Fruit fly (Drosophila melanogaster): ENCODE results near the gene CG14210.

The CG14210 gene

DNA sequence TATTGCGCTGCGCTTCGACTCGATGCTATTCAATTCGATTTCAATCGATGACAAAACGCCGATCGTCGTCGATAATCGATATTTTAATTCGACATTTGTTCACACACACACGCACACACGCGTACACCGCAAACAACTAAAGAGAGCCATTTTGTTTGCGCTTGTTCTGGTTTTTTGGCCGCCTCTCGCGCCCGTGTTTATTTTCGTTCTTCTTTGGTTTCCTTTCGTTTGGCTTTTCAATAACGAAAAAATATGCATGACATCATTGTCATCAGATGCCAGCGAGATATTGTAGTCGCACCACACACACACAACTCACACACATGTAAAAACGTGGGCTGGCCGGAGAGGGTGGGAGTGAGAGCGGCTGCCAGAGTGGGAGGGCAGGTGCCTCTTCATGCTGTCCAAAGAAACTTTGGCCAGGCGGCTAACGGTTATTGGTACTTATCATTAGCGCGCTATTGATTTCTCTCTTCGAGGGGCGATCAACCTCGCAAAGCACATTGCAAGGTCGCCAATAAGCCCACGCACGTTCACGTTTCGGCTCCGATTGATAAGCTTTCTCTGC, 7.9 kb upstream of the CG14210 start (continued):
- no peak for TF ChIP-seq CG7839 (tag; optimal IDR thresholded peaks at IDR 0.05)
- TF ChIP-seq HLHmδ (GFP tag; optimal IDR thresholded peaks at IDR 0.05), result no peak
- no peak for TF ChIP-seq unpg (GFP tag; optimal IDR thresholded peaks at IDR 0.05)
- TF ChIP-seq dmrt99B (tag; optimal IDR thresholded peaks at IDR 0.05), result no peak
- TF ChIP-seq Poxn (GFP tag; IDR thresholded peaks at IDR 0.05), result no peak
- no peak for TF ChIP-seq Ets97D (GFP tag; optimal IDR thresholded peaks at IDR 0.05)
- TF ChIP-seq stwl (tag; optimal IDR thresholded peaks at IDR 0.05), result peak; percentile 60
- no peak for TF ChIP-seq CG13424 (tag; optimal IDR thresholded peaks at IDR 0.05)
- TF ChIP-seq CrebB (tag; optimal IDR thresholded peaks at IDR 0.05), result peak; percentile 15
- no peak for TF ChIP-seq vvl (GFP tag; IDR thresholded peaks at IDR 0.05)
- TF ChIP-seq mld (GFP tag; IDR thresholded peaks at IDR 0.05; ENCODE audit: partially characterized antibody), result no peak
- peak; percentile 56; the same call in 1 of the 3 replicates for TF ChIP-seq CG14860 (GFP tag; IDR thresholded peaks at IDR 0.05; ENCODE audit: partially characterized antibody)
- peak; percentile 21 for TF ChIP-seq CG8924 (tag; optimal IDR thresholded peaks at IDR 0.05)
- no peak for TF ChIP-seq her (GFP tag; optimal IDR thresholded peaks at IDR 0.05)
- TF ChIP-seq Ssrp (tag; optimal IDR thresholded peaks at IDR 0.05), result no peak
- no peak for TF ChIP-seq disco-r (GFP tag; optimal IDR thresholded peaks at IDR 0.05)
- TF ChIP-seq Myb (GFP tag; optimal IDR thresholded peaks at IDR 0.05), result no peak
- TF ChIP-seq Ptx1 (GFP tag; IDR thresholded peaks at IDR 0.05), result no peak
- no peak for TF ChIP-seq chn (GFP tag; optimal IDR thresholded peaks at IDR 0.05)
- TF ChIP-seq Six4 (GFP tag; optimal IDR thresholded peaks at IDR 0.05), result no peak
- peak; percentile 93 for TF ChIP-seq cwo (GFP tag; optimal IDR thresholded peaks at IDR 0.05)
- no peak for TF ChIP-seq CG9817 (tag; optimal IDR thresholded peaks at IDR 0.05)
- no peak for TF ChIP-seq row (GFP tag; IDR thresholded peaks at IDR 0.05)
- peak; percentile 13; the same call in 1 of the 2 replicates for TF ChIP-seq hbn (GFP tag; IDR thresholded peaks at IDR 0.05; ENCODE audit: partially characterized antibody)
- no peak for TF ChIP-seq lov (optimal IDR thresholded peaks at IDR 0.05)
- TF ChIP-seq lov (GFP tag; IDR thresholded peaks at IDR 0.05), result no peak
- TF ChIP-seq Sry-δ (GFP tag; optimal IDR thresholded peaks at IDR 0.05), result no peak
- no peak for TF ChIP-seq sc (optimal IDR thresholded peaks at IDR 0.05)
- TF ChIP-seq sc (GFP tag; optimal IDR thresholded peaks at IDR 0.05), result no peak
- TF ChIP-seq lilli (GFP tag; optimal IDR thresholded peaks at IDR 0.05), result no peak
- no peak for TF ChIP-seq CG2875 (GFP tag; optimal IDR thresholded peaks at IDR 0.05)
- TF ChIP-seq Sry-β (GFP tag; optimal IDR thresholded peaks at IDR 0.05), result no peak
- TF ChIP-seq sr (GFP tag; IDR thresholded peaks at IDR 0.05), result 0 out of 3 replicates have a peak, but pooled peaks have one; percentile 36
- peak; percentile 54 for TF ChIP-seq Med (GFP tag)
- no peak for TF ChIP-seq CG12391 (tag; optimal IDR thresholded peaks at IDR 0.05)
- TF ChIP-seq p53 (GFP tag; optimal IDR thresholded peaks at IDR 0.05), result peak; percentile 30
- peak; percentile 31 for TF ChIP-seq phol (tag; optimal IDR thresholded peaks at IDR 0.05)
- no peak for TF ChIP-seq gce (GFP tag; IDR thresholded peaks at IDR 0.05)
- no peak for TF ChIP-seq emc (GFP tag; optimal IDR thresholded peaks at IDR 0.05)
- TF ChIP-seq zen (tag; optimal IDR thresholded peaks at IDR 0.05), result no peak
- TF ChIP-seq CG7372 (GFP tag; IDR thresholded peaks at IDR 0.05), result no peak
- TF ChIP-seq jumu (GFP tag; optimal IDR thresholded peaks at IDR 0.05), result no peak
- 0 out of 2 replicates have a peak, but pooled peaks have one; percentile 10 for TF ChIP-seq bbx (GFP tag; IDR thresholded peaks at IDR 0.05; ENCODE audit: partially characterized antibody)
- peak; percentile 50 for TF ChIP-seq CG6813 (GFP tag; optimal IDR thresholded peaks at IDR 0.05)
- TF ChIP-seq Dip3 (GFP tag; optimal IDR thresholded peaks at IDR 0.05), result no peak
- TF ChIP-seq CG30431 (GFP tag; optimal IDR thresholded peaks at IDR 0.05), result no peak
- no peak for TF ChIP-seq CG11398 (GFP tag; optimal IDR thresholded peaks at IDR 0.05)
- peak; percentile 85 for TF ChIP-seq cg (GFP tag; optimal IDR thresholded peaks at IDR 0.05)
- TF ChIP-seq CG34422 (GFP tag; IDR thresholded peaks at IDR 0.05), result peak; percentile 28; the same call in 1 of the 3 replicates
- no peak for TF ChIP-seq Oaz (GFP tag; IDR thresholded peaks at IDR 0.05)
- no peak for TF ChIP-seq gsb (GFP tag; IDR thresholded peaks at IDR 0.05)

Measured in whole organism, embryonic.